Worm (Caenorhabditis elegans) whole organism, young adult: ENCODE data around the gene msp-63.

Experiments used
- ama-1 ChIP-seq, 3 experiments: fragments of 150-350 bp in 1 of 3; sonication (generic microtip) in 2 of 3; optimal IDR thresholded peaks; 2 replicates each; lab custom pipeline; 2014 to 2018; ENCODE audit warnings: missing biosample characterization in 2 of 3, missing genetic modification characterization in 2 of 3, missing genetic modification reagents in 2 of 3
- ets-4 ChIP-seq: fragments of 200-800 bp; sonication (Bioruptor generic); optimal IDR thresholded peaks from 2 replicates; lab custom pipeline; 2018; ENCODE audit warnings: mild to moderate bottlenecking, missing genetic modification characterization, missing compliant biosample characterization
- mcd-1 ChIP-seq: fragments of 200-800 bp; sonication (Bioruptor generic); IDR thresholded peaks from 2 replicates; pipeline ENCODE4 v1.3.6; 2022; ENCODE audit warnings: missing genetic modification reagents, missing genetic modification characterization, missing compliant biosample characterization
- mel-28 ChIP-seq: sonication (generic microtip); optimal IDR thresholded peaks from 2 replicates; lab custom pipeline; 2016; ENCODE audit warnings: borderline replicate concordance, mild to moderate bottlenecking, missing genetic modification characterization, missing compliant biosample characterization

ce11 chrII:5844694-5845129, 47.5 kb upstream of the msp-63 start:
- peak; percentile 100 for TF ChIP-seq ama-1 (optimal IDR thresholded peaks at IDR 0.05; lab: Kevin White, UChicago)
- TF ChIP-seq ama-1 (GFP tag; optimal IDR thresholded peaks at IDR 0.05; lab: Kevin White, UChicago), result peak; percentile 91 to 94
- peak; percentile 87 for TF ChIP-seq mel-28 (tag; lab: Kevin White, UChicago)
- peak; percentile 98 for TF ChIP-seq mcd-1 (GFP tag; lab: Robert Waterston, UW)
- peak; percentile 94 for TF ChIP-seq ets-4 (GFP tag; lab: Kevin White, UChicago)
